Worm (Caenorhabditis elegans): ENCODE data around the gene W05H9.4.

The W05H9.4 gene

ce11 chrX:6253160-6253559 is 10.3 kb upstream of the W05H9.4 start:
- peak; percentile 7 for TF ChIP-seq gmeb-1 (tag; optimal IDR thresholded peaks at IDR 0.05)
- TF ChIP-seq nhr-129 (tag; optimal IDR thresholded peaks at IDR 0.05) = peak; percentile 17
- no peak for TF ChIP-seq peb-1 (tag; optimal IDR thresholded peaks at IDR 0.05)

DNA sequence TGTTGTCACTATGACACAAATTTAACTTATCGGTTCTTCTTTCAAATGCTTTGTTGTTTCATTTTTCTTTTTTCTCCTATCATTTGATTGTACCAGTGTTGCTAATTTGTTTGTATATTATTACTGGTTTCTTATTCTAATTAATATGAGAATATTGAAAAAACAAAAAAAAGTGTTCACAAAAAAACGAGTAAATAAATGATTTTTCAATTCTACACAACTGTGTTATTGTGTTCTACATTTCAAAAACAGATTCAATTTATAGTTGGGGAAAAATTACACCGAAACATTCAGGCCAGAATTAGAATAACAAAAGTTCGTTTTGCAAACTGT is 9.9 kb upstream of the W05H9.4 start:
- TF ChIP-seq nhr-77 (tag; optimal IDR thresholded peaks at IDR 0.05) (peak; percentile 3), C34F6.9 (tag; optimal IDR thresholded peaks at IDR 0.05) (peak; percentile 21), R02D3.7 (tag; optimal IDR thresholded peaks at IDR 0.05) (peak; percentile 14), ceh-82 (tag; optimal IDR thresholded peaks at IDR 0.05) (no peak), egl-27 (tag; optimal IDR thresholded peaks at IDR 0.05) (peak; percentile 3), nhr-23 (tag; optimal IDR thresholded peaks at IDR 0.05) (no peak), unc-55 (GFP tag; optimal IDR thresholded peaks at IDR 0.05) (peak; percentile 9)

DNA sequence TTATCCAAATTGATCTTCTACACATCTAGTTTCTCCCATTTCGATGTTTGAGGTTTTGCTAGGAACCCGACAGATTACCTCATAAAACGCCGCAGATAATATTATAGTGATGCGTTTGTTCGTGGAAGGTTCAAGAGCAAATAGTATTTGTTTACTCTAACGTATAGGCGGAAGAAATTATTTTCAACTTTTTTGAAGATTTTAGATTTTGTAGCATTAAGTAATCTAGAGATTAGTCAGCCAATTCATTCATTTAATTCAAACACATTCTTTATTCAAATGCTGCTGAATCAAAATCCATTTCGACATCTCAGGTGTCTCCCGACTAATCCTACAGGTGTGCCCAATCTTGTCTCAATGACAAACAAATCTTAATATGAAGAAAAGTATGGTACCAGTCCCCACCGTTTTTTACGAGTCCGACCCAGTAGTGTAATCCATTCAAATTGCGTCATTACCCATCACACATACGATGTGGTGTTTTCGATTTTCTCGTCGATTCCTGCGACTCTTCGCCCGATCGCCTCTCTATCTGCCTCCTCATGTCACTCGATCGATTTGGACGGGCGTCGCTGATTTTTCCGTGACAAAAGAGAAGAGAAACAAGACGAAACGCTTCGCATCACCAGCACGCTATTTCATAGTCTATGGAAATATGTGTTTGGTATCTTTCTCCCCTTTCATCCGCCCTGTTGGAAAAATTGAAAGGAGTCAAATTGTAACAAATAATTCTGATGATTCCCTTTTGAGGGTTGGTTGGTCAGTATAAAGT is 9.4 kb upstream of the W05H9.4 start:
- TF ChIP-seq gmeb-1 (tag; optimal IDR thresholded peaks at IDR 0.05) = no peak
- peak; percentile 58 for TF ChIP-seq Y55F3AM.14 (GFP tag; optimal IDR thresholded peaks at IDR 0.05)
- no peak for TF ChIP-seq skn-1 (tag; optimal IDR thresholded peaks at IDR 0.05)
- peak; percentile 68 for TF ChIP-seq nhr-25 (tag; optimal IDR thresholded peaks at IDR 0.05)
- TF ChIP-seq nhr-237 (tag; optimal IDR thresholded peaks at IDR 0.05) = no peak
- no peak for TF ChIP-seq ztf-1 (GFP tag; conservative IDR thresholded peaks at IDR 0.05)
- TF ChIP-seq nhr-77 (tag; optimal IDR thresholded peaks at IDR 0.05) = no peak
- peak; percentile 52 for TF ChIP-seq blmp-1 (tag; optimal IDR thresholded peaks at IDR 0.05; ENCODE audit: insufficient read depth)
- no peak for TF ChIP-seq unc-55 (GFP tag; optimal IDR thresholded peaks at IDR 0.05)
- TF ChIP-seq alr-1 (tag; optimal IDR thresholded peaks at IDR 0.05) = no peak
- TF ChIP-seq mbf-1 (tag; optimal IDR thresholded peaks at IDR 0.05) = no peak
- TF ChIP-seq snpc-4 (tag; optimal IDR thresholded peaks at IDR 0.05) = no peak
- TF ChIP-seq nhr-21 (tag; optimal IDR thresholded peaks at IDR 0.05) = peak; percentile 52
- no peak for TF ChIP-seq unc-39 (tag; optimal IDR thresholded peaks at IDR 0.05)
- no peak for TF ChIP-seq dmd-4 (tag; optimal IDR thresholded peaks at IDR 0.05)
- peak; percentile 98 for TF ChIP-seq nhr-129 (tag; optimal IDR thresholded peaks at IDR 0.05)
- TF ChIP-seq aly-2 (tag; optimal IDR thresholded peaks at IDR 0.05) = no peak
- peak; percentile 33 for TF ChIP-seq nhr-10 (tag; optimal IDR thresholded peaks at IDR 0.05)
- TF ChIP-seq F13H6.1 (tag; optimal IDR thresholded peaks at IDR 0.05) = peak; percentile 64
- TF ChIP-seq nhr-11 (tag; optimal IDR thresholded peaks at IDR 0.05) = peak; percentile 30
- TF ChIP-seq sem-4 (tag; optimal IDR thresholded peaks at IDR 0.05) = peak; percentile 78
- TF ChIP-seq unc-62 (GFP tag; optimal IDR thresholded peaks at IDR 0.05) = no peak
- TF ChIP-seq ZK546.5 (tag; optimal IDR thresholded peaks at IDR 0.05) = no peak
- peak; percentile 51 for TF ChIP-seq fos-1 (tag; optimal IDR thresholded peaks at IDR 0.05)
- TF ChIP-seq R02D3.7 (tag; optimal IDR thresholded peaks at IDR 0.05) = no peak
- TF ChIP-seq ama-1 (optimal IDR thresholded peaks at IDR 0.05) = peak; percentile 91
- no peak for TF ChIP-seq peb-1 (tag; optimal IDR thresholded peaks at IDR 0.05)
- TF ChIP-seq C34F6.9 (tag; optimal IDR thresholded peaks at IDR 0.05) = no peak
- TF ChIP-seq nhr-12 (tag; optimal IDR thresholded peaks at IDR 0.05) = no peak
- TF ChIP-seq elt-1 (tag; optimal IDR thresholded peaks at IDR 0.05) = no peak
- TF ChIP-seq mab-5 (tag; optimal IDR thresholded peaks at IDR 0.05) = no peak
- TF ChIP-seq sma-9 (GFP tag; optimal IDR thresholded peaks at IDR 0.05) = peak; percentile 68
- TF ChIP-seq sma-9 (tag; optimal IDR thresholded peaks at IDR 0.05) = no peak
- peak in 1 of 2 experiments; percentile 61 for TF ChIP-seq lsy-2 (tag; optimal IDR thresholded peaks at IDR 0.05)
- peak; percentile 88 for TF ChIP-seq ztf-4 (tag; optimal IDR thresholded peaks at IDR 0.05)
- TF ChIP-seq lin-13 (GFP tag; optimal IDR thresholded peaks at IDR 0.05) = peak; percentile 58
- peak in 1 of 2 experiments; percentile 33 for TF ChIP-seq mdl-1 (tag; optimal IDR thresholded peaks at IDR 0.05)
- no peak for TF ChIP-seq lin-39 (tag; optimal IDR thresholded peaks at IDR 0.05)
- TF ChIP-seq crh-2 (tag; optimal IDR thresholded peaks at IDR 0.05) = peak; percentile 58
- TF ChIP-seq sma-3 (GFP tag; optimal IDR thresholded peaks at IDR 0.05) = peak; percentile 15

Data from whole organism, L2 larva.